Worm (Caenorhabditis elegans) whole organism, young adult: ENCODE measurements around the gene mans-4.

Experiments used
- B0035.1 ChIP-seq: sonication (generic microtip); optimal IDR thresholded peaks from 2 replicates; lab custom pipeline; 2016; ENCODE audit warnings: missing genetic modification characterization, mild to moderate bottlenecking, missing compliant biosample characterization, missing genotype, missing genetic modification reagents
- D2030.7 ChIP-seq: fragments of 200-800 bp; sonication (Bioruptor generic); IDR thresholded peaks from 2 replicates; pipeline ENCODE4 v1.3.6; 2022; ENCODE audit warnings: missing genetic modification reagents, missing genetic modification characterization, missing compliant biosample characterization
- F10E7.11 ChIP-seq: sonication (generic microtip); optimal IDR thresholded peaks from 2 replicates; lab custom pipeline; 2017; ENCODE audit warnings: mild to moderate bottlenecking, missing genetic modification characterization, moderate library complexity, missing compliant biosample characterization
- F49E8.2 ChIP-seq: sonication (generic microtip); optimal IDR thresholded peaks from 3 replicates; lab custom pipeline; 2017; ENCODE audit warnings: missing genetic modification characterization, mild to moderate bottlenecking, missing compliant biosample characterization, antibody characterized with exemption, moderate library complexity; ENCODE audit not compliant: insufficient read depth
- F57A8.1 ChIP-seq: fragments of 200-800 bp; sonication (Bioruptor generic); optimal IDR thresholded peaks from 2 replicates; lab custom pipeline; 2018; ENCODE audit warnings: mild to moderate bottlenecking, missing genetic modification characterization, moderate library complexity, missing compliant biosample characterization
- F57C9.4 ChIP-seq: sonication (generic microtip); optimal IDR thresholded peaks from 2 replicates; lab custom pipeline; 2017; ENCODE audit warnings: mild to moderate bottlenecking, missing genetic modification characterization, missing compliant biosample characterization
- Y67H2A.10 ChIP-seq: fragments of 200-800 bp; sonication (Bioruptor generic); conservative IDR thresholded peaks from 2 replicates; pipeline ENCODE4 v1.3.6; 2022; ENCODE audit warnings: missing genetic modification reagents, missing genetic modification characterization, missing compliant biosample characterization
- athp-1 ChIP-seq: sonication (generic microtip); optimal IDR thresholded peaks from 2 replicates; lab custom pipeline; 2017; ENCODE audit warnings: mild to moderate bottlenecking, missing genetic modification characterization, missing compliant biosample characterization
- attf-3 ChIP-seq: fragments of 200-800 bp; sonication (Bioruptor generic); conservative IDR thresholded peaks from 2 replicates; pipeline ENCODE4 v1.3.6; 2022; ENCODE audit warnings: missing genetic modification reagents, missing genetic modification characterization, missing compliant biosample characterization
- attf-6 ChIP-seq: fragments of 200-800 bp; sonication (Bioruptor generic); IDR thresholded peaks from 2 replicates; pipeline ENCODE4 v1.3.6; 2022; ENCODE audit warnings: missing genetic modification reagents, missing genetic modification characterization, missing compliant biosample characterization
- bed-1 ChIP-seq: fragments of 200-800 bp; sonication (Bioruptor generic); IDR thresholded peaks from 2 replicates; pipeline ENCODE4 v1.3.6; 2022; ENCODE audit warnings: missing genetic modification reagents, missing genetic modification characterization, missing compliant biosample characterization
- cebp-2 ChIP-seq: fragments of 200-800 bp; sonication (Bioruptor generic); IDR thresholded peaks from 2 replicates; pipeline ENCODE4 v1.3.6; 2022; ENCODE audit warnings: missing genetic modification characterization, missing compliant biosample characterization
- ceh-100 ChIP-seq: fragments of 200-800 bp; sonication (Bioruptor generic); IDR thresholded peaks from 2 replicates; pipeline ENCODE4 v1.3.6; 2022; ENCODE audit warnings: missing genetic modification reagents, missing genetic modification characterization, missing compliant biosample characterization
- ceh-40 ChIP-seq: fragments of 200-800 bp; sonication (Bioruptor generic); IDR thresholded peaks from 2 replicates; pipeline ENCODE4 v1.3.6; 2022; ENCODE audit warnings: missing genetic modification characterization, missing compliant biosample characterization
- dpff-1 ChIP-seq: sonication (generic microtip); optimal IDR thresholded peaks from 2 replicates; lab custom pipeline; 2017; ENCODE audit warnings: mild to moderate bottlenecking, missing genetic modification characterization, missing compliant biosample characterization
- dpl-1 ChIP-seq: fragments of 150-350 bp; optimal IDR thresholded peaks from 2 replicates; lab custom pipeline; 2014; ENCODE audit warnings: missing biosample characterization, missing genetic modification reagents, missing genetic modification characterization
- efl-1 ChIP-seq: fragments of 150-350 bp; optimal IDR thresholded peaks from 2 replicates; lab custom pipeline; 2014; ENCODE audit warnings: missing biosample characterization, missing genetic modification reagents, missing genetic modification characterization
- egl-44 ChIP-seq: fragments of 200-800 bp; sonication (Bioruptor generic); IDR thresholded peaks from 2 replicates; pipeline ENCODE4 v1.3.6; 2022; ENCODE audit warnings: missing genetic modification reagents, missing genetic modification characterization, missing compliant biosample characterization
- gei-17 ChIP-seq: fragments of 200-800 bp; sonication (Bioruptor generic); optimal IDR thresholded peaks from 2 replicates; lab custom pipeline; 2018; ENCODE audit warnings: mild to moderate bottlenecking, missing genetic modification characterization, missing compliant biosample characterization
- lag-1 ChIP-seq: fragments of 200-800 bp; sonication (Bioruptor generic); IDR thresholded peaks from 2 replicates; pipeline ENCODE4 v1.3.6; 2022; ENCODE audit warnings: missing genetic modification reagents, missing genetic modification characterization, missing compliant biosample characterization
- lin-35 ChIP-seq, 3 experiments: fragments of 150-350 bp in 2 of 3; sonication (generic microtip) in 1 of 3; optimal IDR thresholded peaks; 2 replicates each; lab custom pipeline; 2014 to 2018; ENCODE audit warnings: missing biosample characterization in 3 of 3, missing genetic modification characterization in 3 of 3, missing genetic modification reagents in 3 of 3
- lir-1 ChIP-seq: fragments of 200-800 bp; sonication (Bioruptor generic); conservative IDR thresholded peaks from 2 replicates; pipeline ENCODE4 v1.3.6; 2022; ENCODE audit warnings: missing genetic modification reagents, missing genetic modification characterization, missing compliant biosample characterization
- lsy-27 ChIP-seq: sonication (generic microtip); optimal IDR thresholded peaks from 2 replicates; lab custom pipeline; 2017; ENCODE audit warnings: missing genetic modification characterization, mild to moderate bottlenecking, missing compliant biosample characterization, antibody characterized with exemption, missing genotype, borderline replicate concordance; ENCODE audit not compliant: insufficient read depth
- madf-6 ChIP-seq: fragments of 200-800 bp; sonication (Bioruptor generic); IDR thresholded peaks from 2 replicates; pipeline ENCODE4 v1.3.6; 2022; ENCODE audit warnings: missing genetic modification reagents, missing genetic modification characterization, missing compliant biosample characterization
- mcd-1 ChIP-seq: fragments of 200-800 bp; sonication (Bioruptor generic); IDR thresholded peaks from 2 replicates; pipeline ENCODE4 v1.3.6; 2022; ENCODE audit warnings: missing genetic modification reagents, missing genetic modification characterization, missing compliant biosample characterization
- mel-28 ChIP-seq: sonication (generic microtip); optimal IDR thresholded peaks from 2 replicates; lab custom pipeline; 2016; ENCODE audit warnings: borderline replicate concordance, mild to moderate bottlenecking, missing genetic modification characterization, missing compliant biosample characterization
- mes-4 ChIP-seq: sonication (generic microtip); optimal IDR thresholded peaks from 2 replicates; lab custom pipeline; 2016; ENCODE audit warnings: missing genotype, missing genetic modification characterization, missing compliant biosample characterization
- mxl-1 ChIP-seq: sonication (generic microtip); optimal IDR thresholded peaks from 2 replicates; lab custom pipeline; 2016; ENCODE audit warnings: missing genetic modification characterization, missing compliant biosample characterization
- nfya-1 ChIP-seq: sonication (generic microtip); optimal IDR thresholded peaks from 2 replicates; lab custom pipeline; 2017; ENCODE audit warnings: antibody characterized with exemption, missing compliant biosample characterization, missing genetic modification characterization, borderline replicate concordance; ENCODE audit not compliant: insufficient read depth
- nhr-179 ChIP-seq: sonication (generic microtip); optimal IDR thresholded peaks from 2 replicates; lab custom pipeline; 2016; ENCODE audit warnings: mild to moderate bottlenecking, missing genetic modification characterization, missing compliant biosample characterization
- snpc-4 ChIP-seq, 5 experiments: fragments of 150-350 bp in 1 of 5; sonication (generic microtip) in 4 of 5; optimal IDR thresholded peaks; 2 replicates each; lab custom pipeline; 2014 to 2018; ENCODE audit warnings: missing genetic modification characterization in 5 of 5, missing biosample characterization in 3 of 5, antibody characterized with exemption in 2 of 5, mild to moderate bottlenecking in 2 of 5, missing compliant biosample characterization in 2 of 5, missing genotype in 2 of 5, moderate library complexity in 2 of 5, missing genetic modification reagents in 1 of 5
- sptf-2 ChIP-seq: fragments of 200-800 bp; sonication (Bioruptor generic); optimal IDR thresholded peaks from 2 replicates; lab custom pipeline; 2018; ENCODE audit warnings: mild to moderate bottlenecking, missing genetic modification characterization, missing compliant biosample characterization
- tlf-1 ChIP-seq: fragments of 200-800 bp; sonication (Bioruptor generic); optimal IDR thresholded peaks from 2 replicates; lab custom pipeline; 2018; ENCODE audit warnings: mild to moderate bottlenecking, missing genetic modification characterization, missing compliant biosample characterization
- unc-62 ChIP-seq: fragments of 150-350 bp; optimal IDR thresholded peaks from 2 replicates; lab custom pipeline; 2014; ENCODE audit warnings: missing biosample characterization, missing genetic modification reagents, missing genetic modification characterization
- zfh-2 ChIP-seq: fragments of 200-800 bp; sonication (Bioruptor generic); conservative IDR thresholded peaks from 2 replicates; pipeline ENCODE4 v1.3.6; 2022; ENCODE audit warnings: missing genetic modification reagents, missing genetic modification characterization, missing compliant biosample characterization
- zim-3 ChIP-seq: sonication (generic microtip); optimal IDR thresholded peaks from 2 replicates; lab custom pipeline; 2017; ENCODE audit warnings: mild to moderate bottlenecking, missing genetic modification characterization, moderate library complexity, missing compliant biosample characterization
- ztf-18 ChIP-seq: sonication (generic microtip); optimal IDR thresholded peaks from 2 replicates; lab custom pipeline; 2016; ENCODE audit warnings: missing genotype, mild to moderate bottlenecking, missing genetic modification characterization, missing compliant biosample characterization
- ztf-22 ChIP-seq: fragments of 200-800 bp; sonication (Bioruptor generic); optimal IDR thresholded peaks from 2 replicates; lab custom pipeline; 2018; ENCODE audit warnings: mild to moderate bottlenecking, missing genetic modification characterization, moderate library complexity, missing compliant biosample characterization
- ztf-26 ChIP-seq: sonication (generic microtip); optimal IDR thresholded peaks from 2 replicates; lab custom pipeline; 2017; ENCODE audit warnings: missing genetic modification characterization, missing compliant biosample characterization
- ztf-3 ChIP-seq: fragments of 200-800 bp; sonication (Bioruptor generic); optimal IDR thresholded peaks from 2 replicates; lab custom pipeline; 2018; ENCODE audit warnings: mild to moderate bottlenecking, missing genetic modification characterization, missing compliant biosample characterization

The mans-4 gene

ce11 chrIV:9043224-9043623, 35.1 kb downstream of the mans-4 start, which contains the start of gene Y73F4A.2:
TSS of gene Y73F4A.2 (minus strand) at chrIV:9043347.
- TF ChIP-seq lsy-27 (no peak), ztf-22 (no peak), unc-62 (GFP tag; lab: Kevin White, UChicago) (no peak), lin-35 (GFP tag; optimal IDR thresholded peaks at IDR 0.05; lab: Kevin White, UChicago) (no peak), ztf-3 (GFP tag; lab: Kevin White, UChicago) (no peak), sptf-2 (GFP tag; lab: Kevin White, UChicago) (no peak), mel-28 (no peak), zfh-2 (no peak), tlf-1 (GFP tag; lab: Kevin White, UChicago) (no peak), bed-1 (GFP tag; lab: Robert Waterston, UW) (no peak), attf-6 (GFP tag; lab: Robert Waterston, UW) (no peak), athp-1 (tag; lab: Kevin White, UChicago) (no peak), F57C9.4 (tag; lab: Kevin White, UChicago) (no peak), madf-6 (GFP tag; lab: Robert Waterston, UW) (no peak), D2030.7 (GFP tag; lab: Robert Waterston, UW) (no peak), ztf-26 (tag; lab: Kevin White, UChicago) (no peak), ztf-18 (tag; lab: Kevin White, UChicago) (no peak), F49E8.2 (tag; lab: Kevin White, UChicago) (no peak)

ce11 chrIV:9040393-9040792, 38.0 kb downstream of the mans-4 start, which contains the start of gene Y73F4A.3:
TSS of gene Y73F4A.3 (minus strand) at chrIV:9040493.
- no peak for TF ChIP-seq attf-3 (GFP tag; lab: Robert Waterston, UW)

ce11 chrIV:9037063-9037462, 41.3 kb downstream of the mans-4 start, which contains the start of gene C53D6.7:
TSS of gene C53D6.7 (minus strand) at chrIV:9037163.
- TF ChIP-seq nfya-1 (tag; lab: Kevin White, UChicago) (no peak), ceh-100 (GFP tag; lab: Robert Waterston, UW) (no peak), mel-28 (no peak), dpff-1 (tag; lab: Kevin White, UChicago) (no peak), snpc-4 (GFP tag; optimal IDR thresholded peaks at IDR 0.05; lab: Kevin White, UChicago) (no peak), snpc-4 (tag; optimal IDR thresholded peaks at IDR 0.05; lab: Kevin White, UChicago) (no peak)

ce11 chrIV:9034340-9034739, 44.0 kb downstream of the mans-4 start, which contains the start of gene C53D6.10:
TSS of gene C53D6.10 (minus strand) at chrIV:9034440.
- TF ChIP-seq dpl-1 (no peak), mes-4 (no peak), lir-1 (no peak), gei-17 (GFP tag; lab: Kevin White, UChicago) (no peak), lag-1 (no peak), cebp-2 (no peak), madf-6 (GFP tag; lab: Robert Waterston, UW) (no peak), B0035.1 (tag; lab: Kevin White, UChicago) (no peak), Y67H2A.10 (GFP tag; lab: Robert Waterston, UW) (no peak), egl-44 (GFP tag; lab: Robert Waterston, UW) (no peak), ceh-40 (GFP tag; lab: Robert Waterston, UW) (no peak), mcd-1 (GFP tag; lab: Robert Waterston, UW) (no peak), zim-3 (no peak), F10E7.11 (tag; lab: Kevin White, UChicago) (no peak), nhr-179 (tag; lab: Kevin White, UChicago) (no peak), mxl-1 (tag; lab: Kevin White, UChicago) (no peak), efl-1 (no peak), F57A8.1 (no peak)
